In the genomic region with DNA sequence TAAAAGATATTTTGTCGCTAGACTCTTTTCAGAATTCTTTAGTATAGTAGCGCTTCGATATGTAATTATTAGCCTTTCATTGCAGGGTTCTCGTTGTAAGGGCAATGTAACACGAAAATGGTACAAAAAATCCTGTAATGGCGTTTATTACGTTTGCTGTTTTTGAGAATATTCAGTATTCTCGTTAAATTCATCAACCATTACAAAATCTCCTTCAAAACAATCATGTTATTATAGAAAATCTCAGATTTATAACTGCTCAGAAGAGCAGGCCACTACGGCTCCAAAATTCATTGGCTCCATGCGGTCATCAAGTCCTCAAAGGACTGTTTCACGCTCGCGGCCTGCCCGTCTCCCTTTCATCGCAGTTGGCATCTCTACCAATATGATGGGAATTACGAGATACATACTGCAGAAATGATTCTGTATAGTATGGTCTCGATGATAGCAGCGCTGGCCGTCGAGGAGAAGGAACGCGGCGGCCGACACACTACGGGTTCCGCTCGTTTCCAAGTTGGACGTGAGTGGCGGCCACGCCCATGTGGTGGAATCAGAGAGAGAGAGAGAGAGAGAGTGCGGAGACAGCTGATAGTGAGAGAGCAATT, we compare ENCODE assay signal across 5 worm cellular contexts.
TF ChIP-seq lines count a peak whose summit lies in the region.

No protein-coding gene starts in this region.

TF ChIP-seq in whole organism, L1 larva, 84 proteins besides CTCF, POLR2A, EP300 and RAD21 (continues in another document):
- TF ChIP-seq nhr-28 (tag; optimal IDR thresholded peaks at IDR 0.05; lab: Kevin White, UChicago) = no peak
- peak; percentile 19 to 59 (median 47) for TF ChIP-seq ceh-82 (tag; optimal IDR thresholded peaks at IDR 0.05; lab: Kevin White, UChicago)
- TF ChIP-seq skn-1 (tag; optimal IDR thresholded peaks at IDR 0.05; lab: Kevin White, UChicago) = no peak
- no peak for TF ChIP-seq Y116A8C.19 (tag; optimal IDR thresholded peaks at IDR 0.05; lab: Kevin White, UChicago; ENCODE audit: borderline replicate concordance)
- no peak for TF ChIP-seq zag-1 (tag; optimal IDR thresholded peaks at IDR 0.05; lab: Kevin White, UChicago)
- TF ChIP-seq lsy-2 (tag; optimal IDR thresholded peaks at IDR 0.05; lab: Kevin White, UChicago) = peak in 1 of 2 experiments; percentile 58
- TF ChIP-seq xbp-1 (tag; optimal IDR thresholded peaks at IDR 0.05; lab: Kevin White, UChicago) = peak; percentile 70
- TF ChIP-seq nhr-84 (tag; optimal IDR thresholded peaks at IDR 0.05; lab: Kevin White, UChicago) = no peak
- TF ChIP-seq nhr-19 (GFP tag; conservative IDR thresholded peaks at IDR 0.05; lab: Robert Waterston, UW) = peak; percentile 93
- TF ChIP-seq mep-1 (tag; optimal IDR thresholded peaks at IDR 0.05; lab: Kevin White, UChicago) = peak; percentile 41
- no peak for TF ChIP-seq nhr-76 (tag; optimal IDR thresholded peaks at IDR 0.05; lab: Kevin White, UChicago)
- TF ChIP-seq nhr-47 (tag; optimal IDR thresholded peaks at IDR 0.05; lab: Kevin White, UChicago) = peak; percentile 91
- TF ChIP-seq zip-4 (GFP tag; optimal IDR thresholded peaks at IDR 0.05; lab: Kevin White, UChicago) = peak; percentile 70
- peak; percentile 90 for TF ChIP-seq snu-23 (GFP tag; optimal IDR thresholded peaks at IDR 0.05; lab: Kevin White, UChicago)
- TF ChIP-seq aly-2 (tag; optimal IDR thresholded peaks at IDR 0.05; lab: Kevin White, UChicago) = no peak
- peak; percentile 90 for TF ChIP-seq nhr-20 (tag; optimal IDR thresholded peaks at IDR 0.05; lab: Kevin White, UChicago)
- TF ChIP-seq unc-86 (tag; optimal IDR thresholded peaks at IDR 0.05; lab: Kevin White, UChicago) = peak; percentile 8

TF ChIP-seq in whole organism, L3 larva, 47 proteins besides CTCF, POLR2A, EP300 and RAD21 (continues in another document):
- TF ChIP-seq lsy-12 (tag; optimal IDR thresholded peaks at IDR 0.05; lab: Kevin White, UChicago) = peak; percentile 62
- no peak for TF ChIP-seq ztf-4 (tag; optimal IDR thresholded peaks at IDR 0.05; lab: Kevin White, UChicago)
- no peak for TF ChIP-seq ztf-11 (tag; optimal IDR thresholded peaks at IDR 0.05; lab: Kevin White, UChicago)
- peak; percentile 31 for TF ChIP-seq tbx-2 (tag; optimal IDR thresholded peaks at IDR 0.05; lab: Kevin White, UChicago)
- no peak for TF ChIP-seq sea-2 (GFP tag; optimal IDR thresholded peaks at IDR 0.05; lab: Kevin White, UChicago)
- peak; percentile 34 for TF ChIP-seq skn-1 (tag; optimal IDR thresholded peaks at IDR 0.05; lab: Kevin White, UChicago)
- TF ChIP-seq ama-1 (optimal IDR thresholded peaks at IDR 0.05; lab: Kevin White, UChicago) = peak; percentile 76
- TF ChIP-seq elt-1 (tag; optimal IDR thresholded peaks at IDR 0.05; lab: Kevin White, UChicago) = no peak
- TF ChIP-seq nhr-11 (tag; optimal IDR thresholded peaks at IDR 0.05; lab: Kevin White, UChicago) = no peak
- peak; percentile 99 for TF ChIP-seq snpc-4 (tag; optimal IDR thresholded peaks at IDR 0.05; lab: Kevin White, UChicago)
- TF ChIP-seq mml-1 (tag; optimal IDR thresholded peaks at IDR 0.05; lab: Kevin White, UChicago) = no peak
- no peak for TF ChIP-seq nhr-76 (tag; optimal IDR thresholded peaks at IDR 0.05; lab: Kevin White, UChicago)
- TF ChIP-seq egl-5 (tag; optimal IDR thresholded peaks at IDR 0.05; lab: Kevin White, UChicago) = no peak
- TF ChIP-seq nhr-28 (tag; optimal IDR thresholded peaks at IDR 0.05; lab: Kevin White, UChicago) = no peak
- no peak for TF ChIP-seq elt-3 (tag; optimal IDR thresholded peaks at IDR 0.05; lab: Kevin White, UChicago)
- peak; percentile 38 for TF ChIP-seq hmg-11 (tag; optimal IDR thresholded peaks at IDR 0.05; lab: Kevin White, UChicago)
- no peak for TF ChIP-seq fkh-10 (GFP tag; optimal IDR thresholded peaks at IDR 0.05; lab: Kevin White, UChicago)
- no peak for TF ChIP-seq eor-1 (tag; optimal IDR thresholded peaks at IDR 0.05; lab: Kevin White, UChicago)

TF ChIP-seq in whole organism, early embryonic, 17 proteins besides CTCF, POLR2A, EP300 and RAD21:
- TF ChIP-seq hmg-4 (GFP tag; optimal IDR thresholded peaks at IDR 0.05; lab: Kevin White, UChicago) = peak; percentile 66
- TF ChIP-seq ets-7 (tag; optimal IDR thresholded peaks at IDR 0.05; lab: Kevin White, UChicago) = no peak

TF ChIP-seq in whole organism, midembryonic, 9 proteins besides CTCF, POLR2A, EP300 and RAD21:
- TF ChIP-seq cog-1 (tag; optimal IDR thresholded peaks at IDR 0.05; lab: Kevin White, UChicago) (no peak), ref-1 (GFP tag; conservative IDR thresholded peaks at IDR 0.05; lab: Robert Waterston, UW) (no peak), ztf-23 (GFP tag; IDR thresholded peaks at IDR 0.05; lab: Robert Waterston, UW) (0 out of 2 replicates have a peak, but pooled peaks have one; percentile 21), flt-1 (GFP tag; IDR thresholded peaks at IDR 0.05; lab: Robert Waterston, UW) (peak; percentile 56; the same call in 1 of the 2 replicates)

TF ChIP-seq in whole organism, young adult, 124 proteins besides CTCF, POLR2A, EP300 and RAD21 (continues in another document):
- no peak for TF ChIP-seq F37B4.10 (GFP tag; IDR thresholded peaks at IDR 0.05; lab: Robert Waterston, UW)
- peak; percentile 96 for TF ChIP-seq D2030.7 (GFP tag; IDR thresholded peaks at IDR 0.05; lab: Robert Waterston, UW)
- TF ChIP-seq F23B12.7 (tag; optimal IDR thresholded peaks at IDR 0.05; lab: Kevin White, UChicago; ENCODE audit: insufficient read depth) = peak; percentile 18
- TF ChIP-seq unc-130 (GFP tag; optimal IDR thresholded peaks at IDR 0.05; lab: Kevin White, UChicago) = peak; percentile 33
- no peak for TF ChIP-seq mxl-1 (tag; optimal IDR thresholded peaks at IDR 0.05; lab: Kevin White, UChicago)
- TF ChIP-seq F39B2.1 (GFP tag; IDR thresholded peaks at IDR 0.05; lab: Robert Waterston, UW) = peak; percentile 45; the same call in 1 of the 2 replicates
- TF ChIP-seq unc-62 (GFP tag; optimal IDR thresholded peaks at IDR 0.05; lab: Kevin White, UChicago) = no peak
- TF ChIP-seq hsf-1 (GFP tag; IDR thresholded peaks at IDR 0.05; lab: Robert Waterston, UW) = peak; percentile 78
- TF ChIP-seq ceh-27 (GFP tag; optimal IDR thresholded peaks at IDR 0.05; lab: Kevin White, UChicago) = peak; percentile 74
- no peak for TF ChIP-seq sptf-2 (GFP tag; optimal IDR thresholded peaks at IDR 0.05; lab: Kevin White, UChicago)
- no peak for TF ChIP-seq ceh-58 (GFP tag; IDR thresholded peaks at IDR 0.05; lab: Robert Waterston, UW)
- TF ChIP-seq sea-2 (GFP tag; IDR thresholded peaks at IDR 0.05; lab: Robert Waterston, UW) = no peak
- no peak for TF ChIP-seq ztf-6 (GFP tag; IDR thresholded peaks at IDR 0.05; lab: Robert Waterston, UW)
- TF ChIP-seq akir-1 (GFP tag; optimal IDR thresholded peaks at IDR 0.05; lab: Kevin White, UChicago) = no peak
- TF ChIP-seq him-1 (tag; optimal IDR thresholded peaks at IDR 0.05; lab: Kevin White, UChicago) = peak; percentile 87
- no peak for TF ChIP-seq lag-1 (GFP tag; IDR thresholded peaks at IDR 0.05; lab: Robert Waterston, UW)
- peak; percentile 80 for TF ChIP-seq hmg-20 (GFP tag; IDR thresholded peaks at IDR 0.05; lab: Robert Waterston, UW)
- TF ChIP-seq lin-40 (tag; optimal IDR thresholded peaks at IDR 0.05; lab: Kevin White, UChicago) = no peak
- peak; percentile 59 for TF ChIP-seq nhr-90 (tag; optimal IDR thresholded peaks at IDR 0.05; lab: Kevin White, UChicago)
- TF ChIP-seq K12H6.12 (tag; optimal IDR thresholded peaks at IDR 0.05; lab: Kevin White, UChicago) = peak; percentile 33
- TF ChIP-seq lin-26 (GFP tag; IDR thresholded peaks at IDR 0.05; lab: Robert Waterston, UW) = peak; percentile 98
- no peak for TF ChIP-seq pha-4 (tag; optimal IDR thresholded peaks at IDR 0.05; lab: Kevin White, UChicago)
- TF ChIP-seq ets-4 (GFP tag; optimal IDR thresholded peaks at IDR 0.05; lab: Kevin White, UChicago) = peak; percentile 83
- no peak for TF ChIP-seq F55B11.4 (tag; optimal IDR thresholded peaks at IDR 0.05; lab: Kevin White, UChicago; ENCODE audit: borderline replicate concordance, insufficient read depth)
- TF ChIP-seq Y79H2A.3 (GFP tag; conservative IDR thresholded peaks at IDR 0.05; lab: Robert Waterston, UW) = no peak
- TF ChIP-seq bed-2 (GFP tag; IDR thresholded peaks at IDR 0.05; lab: Robert Waterston, UW) = peak; percentile 43; the same call in 1 of the 2 replicates
- peak; percentile 81 for TF ChIP-seq atf-7 (tag; optimal IDR thresholded peaks at IDR 0.05; lab: Kevin White, UChicago)
- peak; percentile 69; the same call in 1 of the 2 replicates for TF ChIP-seq C06A6.2 (GFP tag; conservative IDR thresholded peaks at IDR 0.05; lab: Robert Waterston, UW)
- TF ChIP-seq ztf-22 (GFP tag; optimal IDR thresholded peaks at IDR 0.05; lab: Kevin White, UChicago) = no peak
- peak; percentile 98 for TF ChIP-seq snpc-4 (GFP tag; optimal IDR thresholded peaks at IDR 0.05; lab: Kevin White, UChicago)
- TF ChIP-seq snpc-4 (tag; optimal IDR thresholded peaks at IDR 0.05; lab: Kevin White, UChicago) = peak; percentile 99 to 100 (median 99)
- peak; percentile 28 for TF ChIP-seq somi-1 (GFP tag; optimal IDR thresholded peaks at IDR 0.05; lab: Kevin White, UChicago)
- TF ChIP-seq fkh-3 (tag; optimal IDR thresholded peaks at IDR 0.05; lab: Kevin White, UChicago) = no peak
- TF ChIP-seq nhr-179 (tag; optimal IDR thresholded peaks at IDR 0.05; lab: Kevin White, UChicago) = no peak
- TF ChIP-seq efl-1 (GFP tag; optimal IDR thresholded peaks at IDR 0.05; lab: Kevin White, UChicago) = peak; percentile 5
- TF ChIP-seq Y53F4B.3 (GFP tag; IDR thresholded peaks at IDR 0.05; lab: Robert Waterston, UW) = peak; percentile 67
- no peak; the same call in 1 of the 2 replicates for TF ChIP-seq egl-44 (GFP tag; IDR thresholded peaks at IDR 0.05; lab: Robert Waterston, UW)
- peak; percentile 89 for TF ChIP-seq madf-6 (GFP tag; IDR thresholded peaks at IDR 0.05; lab: Robert Waterston, UW)
- peak; percentile 71 for TF ChIP-seq mes-4 (tag; optimal IDR thresholded peaks at IDR 0.05; lab: Kevin White, UChicago)
- 0 out of 2 replicates have a peak, but pooled peaks have one; percentile 46 for TF ChIP-seq ceh-40 (GFP tag; IDR thresholded peaks at IDR 0.05; lab: Robert Waterston, UW)
- TF ChIP-seq nhr-27 (tag; optimal IDR thresholded peaks at IDR 0.05; lab: Kevin White, UChicago) = no peak
- peak; percentile 60 for TF ChIP-seq gei-17 (GFP tag; optimal IDR thresholded peaks at IDR 0.05; lab: Kevin White, UChicago)
- TF ChIP-seq hlh-26 (GFP tag; conservative IDR thresholded peaks at IDR 0.05; lab: Robert Waterston, UW) = no peak
- 0 out of 2 replicates have a peak, but pooled peaks have one; percentile 65 for TF ChIP-seq madf-3 (GFP tag; IDR thresholded peaks at IDR 0.05; lab: Robert Waterston, UW)
- TF ChIP-seq nhr-120 (GFP tag; IDR thresholded peaks at IDR 0.05; lab: Robert Waterston, UW) = no peak
- no peak for TF ChIP-seq tbx-9 (tag; optimal IDR thresholded peaks at IDR 0.05; lab: Kevin White, UChicago; ENCODE audit: borderline replicate concordance)
- TF ChIP-seq attf-3 (GFP tag; conservative IDR thresholded peaks at IDR 0.05; lab: Robert Waterston, UW) = peak; percentile 58

Comparison
In these comparisons a context has a peak if more than half of its experiments do, and no peak if none do; other contexts are left out.
1. Of the 8 proteins assayed by ChIP-seq in both whole organism, young adult and whole organism, L1 larva: peak only in whole organism, young adult: unc-130; only in whole organism, L1 larva: ama-1, dpl-1 and lin-35; in both: efl-1, nhr-90 and snpc-4; in neither: 1.